Worm (Caenorhabditis elegans) whole organism, mixed stage, embryonic: ENCODE results near the gene nhr-277.

ENCODE experiments used
- hlh-1 ChIP-seq: fragments of 150-350 bp; optimal IDR thresholded peaks from 2 replicates; lab custom pipeline; 2014; ENCODE audit warnings: missing biosample characterization, missing genetic modification reagents, missing genetic modification characterization
- nhr-28 ChIP-seq: fragments of 150-350 bp; optimal IDR thresholded peaks from 2 replicates; lab custom pipeline; 2014; ENCODE audit warnings: missing biosample characterization, missing genetic modification characterization
- pha-4 ChIP-seq: fragments of 150-350 bp; optimal IDR thresholded peaks from 2 replicates; lab custom pipeline; 2018; ENCODE audit warnings: missing biosample characterization, missing genetic modification reagents, missing genetic modification characterization

DNA sequence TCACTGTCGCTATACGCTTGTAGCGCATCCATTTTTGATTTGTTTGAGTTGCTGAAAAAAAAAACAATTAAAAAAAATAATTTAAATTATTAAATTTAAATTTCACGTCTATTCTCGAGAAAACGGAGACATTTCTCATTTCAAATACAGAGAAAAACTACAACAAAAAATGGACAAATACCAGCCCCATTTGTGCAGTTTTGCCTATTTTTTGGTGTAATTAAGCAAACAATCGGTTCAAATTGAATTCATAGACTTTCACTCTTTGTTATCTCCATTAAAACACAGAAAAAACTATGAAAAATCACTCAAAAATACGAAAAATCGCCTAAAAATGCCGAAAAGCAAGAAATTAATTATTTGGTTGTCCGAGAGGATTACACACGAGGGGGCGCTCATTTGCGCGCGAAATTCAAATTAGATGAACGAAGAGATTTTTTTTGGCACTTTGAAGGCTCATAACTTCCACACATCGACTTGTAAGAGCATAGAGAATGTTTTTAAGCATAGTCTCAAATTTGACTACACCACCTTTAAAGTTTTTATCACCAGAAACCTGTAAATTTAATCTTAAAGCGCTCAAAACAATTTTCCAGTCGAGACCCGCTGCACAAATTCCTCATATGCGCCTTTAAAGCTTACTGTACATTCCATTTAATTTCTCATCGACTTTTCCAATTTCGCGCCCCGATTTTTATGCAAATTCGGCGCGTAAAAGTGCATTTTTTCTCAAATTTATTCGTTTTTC, 40.2 kb downstream of the nhr-277 start, which contains the start of gene Y54G2A.12:
- TF ChIP-seq hlh-1 (no peak), pha-4 (tag; lab: Kevin White, UChicago) (no peak), nhr-28 (tag; lab: Kevin White, UChicago) (no peak)
